Fruit fly (Drosophila melanogaster): ENCODE results near the gene Sgs8.

Gene Sgs8

DNA sequence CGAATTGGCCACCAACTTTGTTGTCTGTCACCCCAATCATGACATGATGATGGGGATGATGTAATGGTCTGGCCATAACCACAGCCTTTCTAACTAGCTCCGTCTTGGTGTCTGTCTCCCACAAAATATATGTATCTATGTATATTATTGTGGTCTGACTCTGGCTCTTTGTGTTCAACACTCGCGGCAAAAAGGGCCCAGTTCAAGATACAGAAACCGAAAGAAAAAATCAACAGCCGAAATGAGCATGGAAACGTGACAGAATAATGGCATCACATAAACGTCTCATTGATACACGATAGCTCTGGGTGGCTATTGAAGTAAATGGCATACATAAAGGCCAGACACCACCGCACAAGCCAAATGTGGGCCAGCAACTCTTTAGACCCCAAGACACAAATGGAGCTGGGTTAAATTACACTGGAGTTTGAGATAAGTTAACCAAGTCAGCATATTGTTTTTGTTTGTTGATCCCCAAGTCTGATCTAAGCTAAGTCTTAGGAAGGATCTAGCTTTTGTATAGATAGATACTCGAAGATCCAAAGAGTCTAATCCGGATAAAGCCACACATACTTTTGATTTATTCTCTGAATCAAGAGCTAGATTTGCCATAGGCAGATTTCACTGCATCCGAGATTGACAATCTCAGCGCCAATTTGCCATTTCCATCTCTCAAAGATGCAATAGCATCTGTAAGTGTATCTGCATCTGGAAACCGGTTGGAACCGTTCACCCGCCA is 23.0 kb upstream of the Sgs8 start (continued):
- TF ChIP-seq CG6765 (GFP tag; optimal IDR thresholded peaks at IDR 0.05) (no peak), Gsc (GFP tag; IDR thresholded peaks at IDR 0.05) (no peak), Ets65A (GFP tag) (peak; percentile 84), nom (GFP tag; optimal IDR thresholded peaks at IDR 0.05) (no peak), CG14441 (GFP tag; IDR thresholded peaks at IDR 0.05) (no peak), lola (GFP tag; optimal IDR thresholded peaks at IDR 0.05) (peak in 1 of 3 experiments; percentile 38), CG6854 (GFP tag; optimal IDR thresholded peaks at IDR 0.05) (no peak), ATbp (GFP tag; optimal IDR thresholded peaks at IDR 0.05) (no peak), btn (GFP tag; optimal IDR thresholded peaks at IDR 0.05) (no peak), Drgx (GFP tag; IDR thresholded peaks at IDR 0.05) (peak; percentile 34; the same call in 1 of the 2 replicates), CG12071 (GFP tag; optimal IDR thresholded peaks at IDR 0.05) (no peak), CG17612 (GFP tag; IDR thresholded peaks at IDR 0.05) (no peak), Med (GFP tag) (peak; percentile 72), Pdp1 (GFP tag; optimal IDR thresholded peaks at IDR 0.05) (peak in 1 of 2 experiments; percentile 55), mirr (GFP tag; optimal IDR thresholded peaks at IDR 0.05) (no peak), D (optimal IDR thresholded peaks at IDR 0.05) (no peak), D (GFP tag; optimal IDR thresholded peaks at IDR 0.05) (no peak), Rx (GFP tag; IDR thresholded peaks at IDR 0.05) (no peak), tio (GFP tag; optimal IDR thresholded peaks at IDR 0.05) (no peak), ttk (GFP tag; IDR thresholded peaks at IDR 0.05) (no peak), CG12769 (tag; optimal IDR thresholded peaks at IDR 0.05) (peak; percentile 6), CG10979 (tag; optimal IDR thresholded peaks at IDR 0.05) (no peak), abd-A (tag; optimal IDR thresholded peaks at IDR 0.05) (peak; percentile 62), Blimp-1 (GFP tag; optimal IDR thresholded peaks at IDR 0.05) (no peak), CG9932 (GFP tag; IDR thresholded peaks at IDR 0.05) (0 out of 2 replicates have a peak, but pooled peaks have one; percentile 25), ase (GFP tag; IDR thresholded peaks at IDR 0.05) (no peak), B-H2 (GFP tag; optimal IDR thresholded peaks at IDR 0.05) (peak; percentile 44), CG8478 (optimal IDR thresholded peaks at IDR 0.05) (no peak), CG9797 (GFP tag; optimal IDR thresholded peaks at IDR 0.05) (no peak)

DNA sequence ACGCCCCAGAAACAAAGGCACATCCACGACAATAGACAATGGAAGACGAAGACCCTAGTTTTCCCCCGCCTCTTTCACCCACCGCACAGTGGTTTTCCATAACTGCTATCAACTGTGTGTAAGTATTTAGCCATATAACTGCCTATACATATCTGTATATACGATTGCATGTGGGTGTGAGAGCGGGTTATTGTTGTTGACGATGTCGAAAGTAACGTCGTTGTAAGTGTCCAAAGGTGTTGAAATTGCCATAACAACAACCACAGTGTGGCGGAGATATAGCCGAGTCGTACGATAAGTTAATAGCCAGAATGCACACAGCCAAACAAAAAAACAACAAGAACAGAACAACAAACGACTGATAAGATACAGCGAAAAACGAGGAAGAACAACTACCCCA is 22.1 kb upstream of the Sgs8 start:
- TF ChIP-seq cg (GFP tag; optimal IDR thresholded peaks at IDR 0.05): peak; percentile 25
- 0 out of 3 replicates have a peak, but pooled peaks have one; percentile 30 for TF ChIP-seq ci (GFP tag; IDR thresholded peaks at IDR 0.05)
- TF ChIP-seq lab (GFP tag; optimal IDR thresholded peaks at IDR 0.05): peak; percentile 60
- 0 out of 2 replicates have a peak, but pooled peaks have one; percentile 14 for TF ChIP-seq slbo (GFP tag; IDR thresholded peaks at IDR 0.05)
- no peak for TF ChIP-seq CG9876 (GFP tag; optimal IDR thresholded peaks at IDR 0.05)
- 0 out of 3 replicates have a peak, but pooled peaks have one; percentile 19 for TF ChIP-seq CG11456 (GFP tag; IDR thresholded peaks at IDR 0.05)
- no peak for TF ChIP-seq vfl (GFP tag; optimal IDR thresholded peaks at IDR 0.05)
- TF ChIP-seq CG11695 (GFP tag; IDR thresholded peaks at IDR 0.05): 0 out of 3 replicates have a peak, but pooled peaks have one; percentile 10
- TF ChIP-seq CG3163 (GFP tag; optimal IDR thresholded peaks at IDR 0.05): no peak
- TF ChIP-seq fd102C (GFP tag; optimal IDR thresholded peaks at IDR 0.05): no peak
- no peak for TF ChIP-seq ac (GFP tag; optimal IDR thresholded peaks at IDR 0.05)
- TF ChIP-seq CG10209 (GFP tag; optimal IDR thresholded peaks at IDR 0.05): no peak
- TF ChIP-seq mld (GFP tag; IDR thresholded peaks at IDR 0.05; ENCODE audit: partially characterized antibody): no peak
- peak; percentile 65; the same call in 1 of the 2 replicates for TF ChIP-seq rib (GFP tag; IDR thresholded peaks at IDR 0.05)
- TF ChIP-seq ssp (GFP tag; IDR thresholded peaks at IDR 0.05): no peak
- TF ChIP-seq ATbp (GFP tag; optimal IDR thresholded peaks at IDR 0.05): peak; percentile 36
- TF ChIP-seq CG1233 (GFP tag; optimal IDR thresholded peaks at IDR 0.05): no peak
- TF ChIP-seq trh (GFP tag; optimal IDR thresholded peaks at IDR 0.05): no peak
- no peak for TF ChIP-seq E2f1 (GFP tag; IDR thresholded peaks at IDR 0.05)
- TF ChIP-seq fd64A (GFP tag; optimal IDR thresholded peaks at IDR 0.05): peak; percentile 3
- peak; percentile 51 for TF ChIP-seq exex (tag; optimal IDR thresholded peaks at IDR 0.05)
- TF ChIP-seq pfk (GFP tag; optimal IDR thresholded peaks at IDR 0.05): no peak
- TF ChIP-seq Awh (GFP tag; IDR thresholded peaks at IDR 0.05): no peak
